Fruit fly (Drosophila melanogaster): ENCODE results near the gene Indy.

DNA sequence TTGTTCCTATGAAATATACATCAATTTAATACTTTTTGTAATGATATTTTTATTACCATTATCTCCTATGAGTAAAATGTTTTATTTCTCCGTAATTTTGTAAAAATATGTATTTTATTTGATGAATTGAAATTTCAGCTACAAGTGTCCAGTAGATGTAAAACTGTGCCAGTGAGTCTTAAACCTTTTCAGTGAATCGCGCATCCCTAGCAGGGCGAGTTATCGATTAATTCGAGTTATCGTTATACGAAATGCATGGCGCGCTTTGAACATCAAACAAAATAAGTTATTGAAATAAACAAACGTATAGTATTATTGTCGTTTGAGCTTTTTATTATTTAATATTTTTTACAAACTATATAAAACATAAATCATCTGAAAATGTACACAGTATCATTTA, 17.7 kb downstream of the Indy start:
- TF ChIP-seq CG1620 (GFP tag; optimal IDR thresholded peaks at IDR 0.05), result peak; percentile 13
- TF ChIP-seq Mnt (GFP tag; optimal IDR thresholded peaks at IDR 0.05), result no peak
- peak; percentile 47 for TF ChIP-seq kay (GFP tag; ENCODE audit: borderline replicate concordance)
- no peak for TF ChIP-seq CG33017 (tag; optimal IDR thresholded peaks at IDR 0.05)
- peak; percentile 10 for TF ChIP-seq cic (GFP tag; optimal IDR thresholded peaks at IDR 0.05)
- no peak for TF ChIP-seq CG5204 (GFP tag; optimal IDR thresholded peaks at IDR 0.05)
- TF ChIP-seq Clk (GFP tag; optimal IDR thresholded peaks at IDR 0.05), result no peak
- TF ChIP-seq bab1 (GFP tag; optimal IDR thresholded peaks at IDR 0.05), result peak; percentile 57
- TF ChIP-seq CG12768 (GFP tag; optimal IDR thresholded peaks at IDR 0.05), result no peak
- no peak for TF ChIP-seq cnc (optimal IDR thresholded peaks at IDR 0.05)
